Fruit fly (Drosophila melanogaster) whole organism, embryonic: ENCODE results near the gene GXIVsPLA2.

Experiments used
- Bgb ChIP-seq: fragments of 200-800 bp; sonication (Bioruptor generic); IDR thresholded peaks from 2 replicates; pipeline ENCODE4 v1.3.6; 2022; ENCODE audit warnings: missing biosample characterization, missing genetic modification characterization; ENCODE audit not compliant: partially characterized antibody
- CG10147 ChIP-seq: fragments of 200-800 bp; sonication (Bioruptor generic); optimal IDR thresholded peaks from 2 replicates; lab custom pipeline; 2019; ENCODE audit warnings: missing biosample characterization, mild to moderate bottlenecking, missing genetic modification characterization, moderate library complexity
- CG12104 ChIP-seq: fragments of 200-800 bp; sonication (Bioruptor generic); optimal IDR thresholded peaks from 3 replicates; lab custom pipeline; 2016; ENCODE audit warnings: missing biosample characterization, missing genetic modification characterization
- CG12659 ChIP-seq: fragments of 200-800 bp; sonication (Bioruptor generic); optimal IDR thresholded peaks from 3 replicates; lab custom pipeline; 2017; ENCODE audit warnings: mild to moderate bottlenecking, missing biosample characterization, missing genetic modification reagents, missing genetic modification characterization
- CG12744 ChIP-seq: fragments of 200-800 bp; sonication (Bioruptor generic); optimal IDR thresholded peaks from 2 replicates; lab custom pipeline; 2016; ENCODE audit warnings: missing biosample characterization, missing genetic modification characterization
- CG13287 ChIP-seq: fragments of 200-800 bp; sonication (Bioruptor generic); IDR thresholded peaks from 2 replicates; pipeline ENCODE4 v1.3.6; 2022; ENCODE audit warnings: missing biosample characterization, missing genetic modification characterization; ENCODE audit not compliant: partially characterized antibody
- CG13424 ChIP-seq: fragments of 200-800 bp; sonication (Bioruptor generic); optimal IDR thresholded peaks from 2 replicates; lab custom pipeline; 2019; ENCODE audit warnings: missing biosample characterization, mild to moderate bottlenecking, missing genetic modification characterization, moderate library complexity
- CG14441 ChIP-seq: fragments of 200-800 bp; sonication (Bioruptor generic); IDR thresholded peaks from 2 replicates; pipeline ENCODE4 v1.3.6; 2022; ENCODE audit warnings: missing biosample characterization, missing genetic modification characterization
- CG1647 ChIP-seq: fragments of 200-800 bp; sonication (Bioruptor generic); optimal IDR thresholded peaks from 3 replicates; lab custom pipeline; 2016; ENCODE audit warnings: missing biosample characterization, missing genetic modification characterization
- CG17361 ChIP-seq: fragments of 200-800 bp; sonication (Bioruptor generic); IDR thresholded peaks from 3 replicates; pipeline ENCODE4 v1.3.6; 2022; ENCODE audit warnings: missing biosample characterization, missing genetic modification characterization
- CG17912 ChIP-seq: fragments of 200-800 bp; sonication (Bioruptor generic); optimal IDR thresholded peaks from 2 replicates; lab custom pipeline; 2018; ENCODE audit warnings: missing biosample characterization, mild to moderate bottlenecking, missing genetic modification characterization
- CG18262 ChIP-seq: fragments of 200-800 bp; optimal IDR thresholded peaks from 3 replicates; lab custom pipeline; 2019; ENCODE audit warnings: missing biosample characterization, mild to moderate bottlenecking, missing genetic modification characterization, moderate library complexity
- CG2116 ChIP-seq: fragments of 200-800 bp; sonication (Bioruptor generic); optimal IDR thresholded peaks from 3 replicates; lab custom pipeline; 2018; ENCODE audit warnings: missing biosample characterization, mild to moderate bottlenecking, missing genetic modification characterization
- CG2120 ChIP-seq: fragments of 200-800 bp; sonication (Bioruptor generic); optimal IDR thresholded peaks from 3 replicates; lab custom pipeline; 2016; ENCODE audit warnings: missing biosample characterization, missing genetic modification characterization
- CG30020 ChIP-seq: fragments of 200-800 bp; optimal IDR thresholded peaks from 2 replicates; lab custom pipeline; 2019; ENCODE audit warnings: missing biosample characterization, mild to moderate bottlenecking, missing genetic modification characterization, moderate library complexity
- CG30431 ChIP-seq: fragments of 200-800 bp; sonication (Bioruptor generic); optimal IDR thresholded peaks from 2 replicates; lab custom pipeline; 2017; ENCODE audit warnings: missing biosample characterization, missing genetic modification characterization
- CG32767 ChIP-seq: fragments of 200-800 bp; sonication (Bioruptor generic); IDR thresholded peaks from 2 replicates; pipeline ENCODE4 v1.3.6; 2022; ENCODE audit warnings: missing biosample characterization, missing genetic modification characterization
- CG34224 ChIP-seq: fragments of 200-800 bp; sonication (Bioruptor generic); IDR thresholded peaks from 3 replicates; pipeline ENCODE4 v1.3.6; 2022; ENCODE audit warnings: missing biosample characterization, missing genetic modification characterization; ENCODE audit not compliant: partially characterized antibody
- CG3995 ChIP-seq: fragments of 200-800 bp; sonication (Bioruptor generic); optimal IDR thresholded peaks from 3 replicates; lab custom pipeline; 2016; ENCODE audit warnings: missing biosample characterization, missing genetic modification characterization
- CG4854 ChIP-seq: fragments of 200-800 bp; sonication (Bioruptor generic); optimal IDR thresholded peaks from 2 replicates; lab custom pipeline; 2016; ENCODE audit warnings: missing biosample characterization, missing genetic modification characterization, inconsistent platforms
- CG8281 ChIP-seq: fragments of 200-800 bp; sonication (Bioruptor generic); optimal IDR thresholded peaks from 2 replicates; lab custom pipeline; 2018; ENCODE audit warnings: missing biosample characterization, mild to moderate bottlenecking, missing genetic modification characterization, moderate library complexity
- CG9797 ChIP-seq: fragments of 200-800 bp; sonication (Bioruptor generic); optimal IDR thresholded peaks from 3 replicates; lab custom pipeline; 2018; ENCODE audit warnings: missing biosample characterization, mild to moderate bottlenecking, missing genetic modification characterization
- CTCF ChIP-seq: fragments of 200-800 bp; sonication (Bioruptor generic); optimal IDR thresholded peaks from 2 replicates; lab custom pipeline; 2017; ENCODE audit warnings: missing biosample characterization, mild to moderate bottlenecking, missing genetic modification characterization, moderate library complexity
- Chrac-16 ChIP-seq: fragments of 200-800 bp; sonication (Bioruptor generic); optimal IDR thresholded peaks from 3 replicates; lab custom pipeline; 2016; ENCODE audit warnings: missing biosample characterization, missing genetic modification characterization
- CrebB ChIP-seq: fragments of 200-800 bp; sonication (Bioruptor generic); optimal IDR thresholded peaks from 3 replicates; lab custom pipeline; 2018; ENCODE audit warnings: missing biosample characterization, mild to moderate bottlenecking, missing genetic modification characterization
- D ChIP-seq, 2 experiments: fragments of 200-800 bp in 1 of 2; fragments of >200 bp in 1 of 2; sonication (Bioruptor generic) in 1 of 2; optimal IDR thresholded peaks; 2 replicates in 1 of 2; 3 replicates in 1 of 2; lab custom pipeline; 2017; ENCODE audit warnings: mild to moderate bottlenecking in 1 of 2, missing biosample characterization in 1 of 2, missing genetic modification characterization in 1 of 2, missing genetic modification reagents in 1 of 2
- Dp ChIP-seq: fragments of 200-800 bp; sonication (Bioruptor generic); optimal IDR thresholded peaks from 2 replicates; lab custom pipeline; 2018; ENCODE audit warnings: missing biosample characterization, mild to moderate bottlenecking, missing genetic modification characterization, moderate library complexity
- Ets97D ChIP-seq: fragments of 200-800 bp; sonication (Bioruptor generic); optimal IDR thresholded peaks from 3 replicates; lab custom pipeline; 2016; ENCODE audit warnings: missing biosample characterization, missing genetic modification characterization
- MBD-R2 ChIP-seq: fragments of 200-800 bp; sonication (Bioruptor generic); IDR thresholded peaks from 2 replicates; pipeline ENCODE4 v1.3.6; 2022; ENCODE audit warnings: missing biosample characterization, missing genetic modification characterization
- Ravus ChIP-seq: fragments of 200-800 bp; sonication (Bioruptor generic); IDR thresholded peaks from 2 replicates; pipeline ENCODE4 v1.3.6; 2022; ENCODE audit warnings: missing biosample characterization, missing genetic modification characterization
- Ssrp ChIP-seq: fragments of 200-800 bp; sonication (Bioruptor generic); optimal IDR thresholded peaks from 2 replicates; lab custom pipeline; 2018; ENCODE audit warnings: missing biosample characterization, mild to moderate bottlenecking, missing genetic modification characterization, moderate library complexity
- Trl ChIP-seq, 3 experiments: fragments of >200 bp in 2 of 3; fragments of 200-800 bp in 1 of 3; sonication (Bioruptor generic) in 1 of 3; optimal IDR thresholded peaks; 2 replicates in 1 of 3; 3 replicates in 2 of 3; lab custom pipeline; 2016 to 2017; ENCODE audit warnings: missing biosample characterization in 1 of 3, missing genetic modification characterization in 1 of 3
- amos ChIP-seq: fragments of 200-800 bp; sonication (Bioruptor generic); IDR thresholded peaks from 2 replicates; pipeline ENCODE4 v1.3.6; 2022; ENCODE audit warnings: missing biosample characterization, missing genetic modification characterization; ENCODE audit not compliant: partially characterized antibody
- ap ChIP-seq: fragments of 200-800 bp; sonication (Bioruptor generic); IDR thresholded peaks from 2 replicates; pipeline ENCODE4 v1.3.6; 2022; ENCODE audit warnings: missing biosample characterization, missing genetic modification characterization
- ci ChIP-seq: fragments of 200-800 bp; sonication (Bioruptor generic); IDR thresholded peaks from 3 replicates; pipeline ENCODE4 v1.3.6; 2022; ENCODE audit warnings: missing biosample characterization, missing genetic modification characterization
- crol ChIP-seq: fragments of 200-800 bp; sonication (Bioruptor generic); IDR thresholded peaks from 2 replicates; pipeline ENCODE4 v1.3.6; 2022; ENCODE audit warnings: missing biosample characterization, missing genetic modification characterization
- crp ChIP-seq, 2 experiments: fragments of 200-800 bp; sonication (Bioruptor generic); optimal IDR thresholded peaks; 2 replicates in 1 of 2; 3 replicates in 1 of 2; lab custom pipeline; 2017; ENCODE audit warnings: missing biosample characterization in 2 of 2, missing genetic modification characterization in 2 of 2, mild to moderate bottlenecking in 1 of 2, moderate library complexity in 1 of 2
- dati ChIP-seq: fragments of 200-800 bp; sonication (Bioruptor generic); IDR thresholded peaks from 2 replicates; pipeline ENCODE4 v1.3.6; 2022; ENCODE audit warnings: missing biosample characterization, missing genetic modification characterization
- ewg ChIP-seq: fragments of 200-800 bp; sonication (Bioruptor generic); optimal IDR thresholded peaks from 3 replicates; lab custom pipeline; 2017; ENCODE audit warnings: mild to moderate bottlenecking, missing biosample characterization, missing genetic modification reagents, missing genetic modification characterization
- gfzf ChIP-seq: fragments of 200-800 bp; sonication (Bioruptor generic); optimal IDR thresholded peaks from 2 replicates; lab custom pipeline; 2016; ENCODE audit warnings: missing biosample characterization, mild to moderate bottlenecking, missing genetic modification characterization, moderate library complexity
- jumu ChIP-seq: fragments of 200-800 bp; sonication (Bioruptor generic); optimal IDR thresholded peaks from 3 replicates; lab custom pipeline; 2016; ENCODE audit warnings: missing biosample characterization, missing genetic modification characterization
- klu ChIP-seq: fragments of 200-800 bp; sonication (Bioruptor generic); IDR thresholded peaks from 2 replicates; pipeline ENCODE4 v1.3.6; 2022; ENCODE audit warnings: missing biosample characterization, missing genetic modification characterization
- lola ChIP-seq, 3 experiments: fragments of >200 bp in 2 of 3; fragments of 200-800 bp in 1 of 3; sonication (Bioruptor generic) in 1 of 3; optimal IDR thresholded peaks; 2 replicates each; lab custom pipeline; 2017 to 2019; ENCODE audit warnings: missing biosample characterization in 3 of 3, missing genetic modification characterization in 3 of 3, mild to moderate bottlenecking in 1 of 3, moderate library complexity in 1 of 3
- oc ChIP-seq: fragments of 200-800 bp; sonication (Bioruptor generic); optimal IDR thresholded peaks from 2 replicates; lab custom pipeline; 2018; ENCODE audit warnings: missing biosample characterization, mild to moderate bottlenecking, missing genetic modification characterization, moderate library complexity
- org-1 ChIP-seq: fragments of 200-800 bp; sonication (Bioruptor generic); optimal IDR thresholded peaks from 2 replicates; lab custom pipeline; 2017; ENCODE audit warnings: missing biosample characterization, missing genetic modification characterization
- sob ChIP-seq: fragments of 200-800 bp; sonication (Bioruptor generic); IDR thresholded peaks from 2 replicates; pipeline ENCODE4 v1.3.6; 2022; ENCODE audit warnings: missing biosample characterization, missing genetic modification characterization
- sug ChIP-seq: fragments of 200-800 bp; optimal IDR thresholded peaks from 2 replicates; lab custom pipeline; 2019; ENCODE audit warnings: missing biosample characterization, mild to moderate bottlenecking, missing genetic modification characterization, moderate library complexity
- unc-4 ChIP-seq: fragments of 200-800 bp; sonication (Bioruptor generic); IDR thresholded peaks from 2 replicates; pipeline ENCODE4 v1.3.6; 2022; ENCODE audit warnings: missing biosample characterization, missing genetic modification characterization; ENCODE audit not compliant: partially characterized antibody

The GXIVsPLA2 gene

dm6 chr3L:15988039-15988546 lies 33.2 kb downstream of the GXIVsPLA2 start, which contains the start of gene Hip14 (continued):
- peak; percentile 17 for TF ChIP-seq org-1 (GFP tag; lab: Kevin White, UChicago)
- 0 out of 2 replicates have a peak, but pooled peaks have one; percentile 17 for TF ChIP-seq klu (GFP tag; lab: Robert Waterston, UW)
- peak; percentile 46 for TF ChIP-seq Ets97D (GFP tag; lab: Kevin White, UChicago)
- no peak for TF ChIP-seq CG14441
- TF ChIP-seq Ravus (GFP tag; lab: Robert Waterston, UW): no peak
- no peak for TF ChIP-seq CG30431 (GFP tag; lab: Kevin White, UChicago)
- TF ChIP-seq CrebB (tag; lab: Kevin White, UChicago): peak; percentile 10
- peak; percentile 55 for TF ChIP-seq CG12104 (GFP tag; lab: Kevin White, UChicago)
- no peak for TF ChIP-seq oc (tag; lab: Kevin White, UChicago)
- TF ChIP-seq Bgb (GFP tag; lab: Robert Waterston, UW): peak; percentile 33; the same call in 1 of the 2 replicates
- TF ChIP-seq CG17912 (GFP tag; lab: Kevin White, UChicago): no peak
- peak; percentile 16 for TF ChIP-seq sug (tag; lab: Kevin White, UChicago)
- TF ChIP-seq Dp (GFP tag; lab: Kevin White, UChicago): peak; percentile 39
- TF ChIP-seq CG4854 (GFP tag; lab: Kevin White, UChicago): no peak
- TF ChIP-seq CG9797 (GFP tag; lab: Kevin White, UChicago): peak; percentile 54
- peak in 1 of 3 experiments; percentile 25 for TF ChIP-seq lola (GFP tag; optimal IDR thresholded peaks at IDR 0.05; lab: Kevin White, UChicago)
- peak in 1 of 2 experiments; percentile 51 for TF ChIP-seq Trl (optimal IDR thresholded peaks at IDR 0.05; lab: Kevin White, UChicago)
- peak; percentile 29 for TF ChIP-seq Trl (GFP tag; optimal IDR thresholded peaks at IDR 0.05; lab: Kevin White, UChicago)
- peak; percentile 28; the same call in 1 of the 2 replicates for TF ChIP-seq sob
- TF ChIP-seq CG1647: peak; percentile 21
- TF ChIP-seq dati: no peak
- TF ChIP-seq CG8281: no peak
- peak; percentile 40; the same call in 1 of the 2 replicates for TF ChIP-seq CG13287
- peak in 1 of 2 experiments; percentile 0 for TF ChIP-seq crp (GFP tag; optimal IDR thresholded peaks at IDR 0.05; lab: Kevin White, UChicago)
- TF ChIP-seq CG12744: no peak
- peak; percentile 28 for TF ChIP-seq CG13424 (tag; lab: Kevin White, UChicago)
- TF ChIP-seq jumu: no peak
- peak; percentile 91 for TF ChIP-seq crol (GFP tag; lab: Robert Waterston, UW)
- peak; percentile 52 for TF ChIP-seq CG2116 (GFP tag; lab: Kevin White, UChicago)
- peak; percentile 7 for TF ChIP-seq CG2120
- peak; percentile 21 for TF ChIP-seq Ssrp (tag; lab: Kevin White, UChicago)
- TF ChIP-seq CG17361 (GFP tag; lab: Robert Waterston, UW): 0 out of 3 replicates have a peak, but pooled peaks have one; percentile 36
- TF ChIP-seq CG32767 (GFP tag; lab: Robert Waterston, UW): 0 out of 2 replicates have a peak, but pooled peaks have one; percentile 13
- TF ChIP-seq D (optimal IDR thresholded peaks at IDR 0.05; lab: Kevin White, UChicago): peak; percentile 62
- TF ChIP-seq D (GFP tag; optimal IDR thresholded peaks at IDR 0.05; lab: Kevin White, UChicago): no peak
- peak; percentile 57 for TF ChIP-seq MBD-R2 (GFP tag; lab: Robert Waterston, UW)
- no peak for TF ChIP-seq ewg (GFP tag; lab: Kevin White, UChicago)
- TF ChIP-seq ap (GFP tag; lab: Robert Waterston, UW): no peak
- peak; percentile 48 for TF ChIP-seq CG30020
- TF ChIP-seq CTCF (GFP tag; lab: Kevin White, UChicago): peak; percentile 18
- peak; percentile 32 for TF ChIP-seq CG18262 (tag; lab: Kevin White, UChicago)
- peak; percentile 40 for TF ChIP-seq CG10147 (GFP tag; lab: Kevin White, UChicago)
- peak; percentile 53 for TF ChIP-seq gfzf
- peak; percentile 86 for TF ChIP-seq CG3995 (GFP tag; lab: Kevin White, UChicago)
- TF ChIP-seq ci (GFP tag; lab: Robert Waterston, UW): peak; percentile 62; the same call in 2 of the 3 replicates
- TF ChIP-seq CG34224 (GFP tag; lab: Robert Waterston, UW): 0 out of 3 replicates have a peak, but pooled peaks have one; percentile 30
- no peak for TF ChIP-seq amos (GFP tag; lab: Robert Waterston, UW)
- peak; percentile 70 for TF ChIP-seq CG12659 (GFP tag; lab: Kevin White, UChicago)
- no peak for TF ChIP-seq Chrac-16 (GFP tag; lab: Kevin White, UChicago)
- TF ChIP-seq unc-4 (GFP tag; lab: Robert Waterston, UW): peak; percentile 42; the same call in 1 of the 2 replicates
